1 fruit fly cellular context compared by ENCODE assay signal in genomic region chr3L:20539116-20539990, dm6.
TF ChIP-seq lines count a peak whose summit lies in the region.

No protein-coding gene starts in this region.

TF ChIP-seq in whole organism, embryonic, 481 proteins besides CTCF, POLR2A, EP300 and RAD21 (continued from another document):
- TF ChIP-seq CG7271 (tag; optimal IDR thresholded peaks at IDR 0.05; lab: Kevin White, UChicago) = no peak
- 0 out of 2 replicates have a peak, but pooled peaks have one; percentile 38 for TF ChIP-seq slbo (GFP tag; IDR thresholded peaks at IDR 0.05; lab: Robert Waterston, UW)
- TF ChIP-seq CG10321 (GFP tag; IDR thresholded peaks at IDR 0.05; lab: Robert Waterston, UW) = no peak
- TF ChIP-seq hbn (GFP tag; IDR thresholded peaks at IDR 0.05; lab: Robert Waterston, UW; ENCODE audit: partially characterized antibody) = no peak
- TF ChIP-seq Camta (GFP tag; optimal IDR thresholded peaks at IDR 0.05; lab: Kevin White, UChicago) = no peak
- TF ChIP-seq CG8765 (GFP tag; IDR thresholded peaks at IDR 0.05; lab: Robert Waterston, UW) = no peak
- peak; percentile 51 for TF ChIP-seq sug (tag; optimal IDR thresholded peaks at IDR 0.05; lab: Kevin White, UChicago)
- TF ChIP-seq Ada2b (GFP tag; IDR thresholded peaks at IDR 0.05; lab: Robert Waterston, UW) = 0 out of 2 replicates have a peak, but pooled peaks have one; percentile 4
- peak; percentile 89 for TF ChIP-seq mirr (GFP tag; optimal IDR thresholded peaks at IDR 0.05; lab: Kevin White, UChicago)
- peak; percentile 18 for TF ChIP-seq CG15269 (tag; optimal IDR thresholded peaks at IDR 0.05; lab: Kevin White, UChicago)
- no peak for TF ChIP-seq Poxn (GFP tag; IDR thresholded peaks at IDR 0.05; lab: Robert Waterston, UW)
- TF ChIP-seq odd (GFP tag; optimal IDR thresholded peaks at IDR 0.05; lab: Kevin White, UChicago) = no peak
- TF ChIP-seq Gsc (GFP tag; IDR thresholded peaks at IDR 0.05; lab: Robert Waterston, UW) = no peak
- no peak for TF ChIP-seq CG9797 (GFP tag; optimal IDR thresholded peaks at IDR 0.05; lab: Kevin White, UChicago)
- TF ChIP-seq croc (GFP tag; conservative IDR thresholded peaks at IDR 0.05; lab: Robert Waterston, UW) = no peak
- TF ChIP-seq salm (tag; optimal IDR thresholded peaks at IDR 0.05; lab: Kevin White, UChicago) = no peak
- TF ChIP-seq HLH3B (GFP tag; IDR thresholded peaks at IDR 0.05; lab: Robert Waterston, UW) = no peak
- TF ChIP-seq CoRest (tag; optimal IDR thresholded peaks at IDR 0.05; lab: Kevin White, UChicago) = no peak
- no peak for TF ChIP-seq hkb (optimal IDR thresholded peaks at IDR 0.05; lab: Kevin White, UChicago)
- no peak for TF ChIP-seq hkb (GFP tag; IDR thresholded peaks at IDR 0.05; lab: Robert Waterston, UW)
- no peak for TF ChIP-seq Tbp (GFP tag; optimal IDR thresholded peaks at IDR 0.05; lab: Kevin White, UChicago)
- TF ChIP-seq Oaz (GFP tag; IDR thresholded peaks at IDR 0.05; lab: Robert Waterston, UW) = no peak
- TF ChIP-seq CG10462 (GFP tag; optimal IDR thresholded peaks at IDR 0.05; lab: Kevin White, UChicago) = no peak
- TF ChIP-seq Ravus (GFP tag; IDR thresholded peaks at IDR 0.05; lab: Robert Waterston, UW) = no peak
- no peak for TF ChIP-seq CG11695 (GFP tag; IDR thresholded peaks at IDR 0.05; lab: Robert Waterston, UW)
- no peak for TF ChIP-seq CG1024 (GFP tag; IDR thresholded peaks at IDR 0.05; lab: Robert Waterston, UW)
- 0 out of 3 replicates have a peak, but pooled peaks have one; percentile 29 for TF ChIP-seq tgo (GFP tag; IDR thresholded peaks at IDR 0.05; lab: Robert Waterston, UW)
- TF ChIP-seq D19B (GFP tag; optimal IDR thresholded peaks at IDR 0.05; lab: Kevin White, UChicago) = no peak
- TF ChIP-seq tup (GFP tag; optimal IDR thresholded peaks at IDR 0.05; lab: Kevin White, UChicago) = no peak
- TF ChIP-seq ham (GFP tag; IDR thresholded peaks at IDR 0.05; lab: Robert Waterston, UW) = 0 out of 2 replicates have a peak, but pooled peaks have one; percentile 6
- TF ChIP-seq Hr3 (GFP tag; optimal IDR thresholded peaks at IDR 0.05; lab: Kevin White, UChicago) = no peak
- TF ChIP-seq HLH54F (GFP tag; optimal IDR thresholded peaks at IDR 0.05; lab: Kevin White, UChicago) = no peak
- no peak for TF ChIP-seq Hr39 (optimal IDR thresholded peaks at IDR 0.05; lab: Kevin White, UChicago)
- no peak for TF ChIP-seq CG8089 (GFP tag; optimal IDR thresholded peaks at IDR 0.05; lab: Kevin White, UChicago)
- no peak for TF ChIP-seq NC2α (GFP tag; optimal IDR thresholded peaks at IDR 0.05; lab: Kevin White, UChicago)
- peak; percentile 44 for TF ChIP-seq row (GFP tag; IDR thresholded peaks at IDR 0.05; lab: Robert Waterston, UW)
- no peak for TF ChIP-seq CG12744 (GFP tag; optimal IDR thresholded peaks at IDR 0.05; lab: Kevin White, UChicago)
- TF ChIP-seq CG9609 (GFP tag; optimal IDR thresholded peaks at IDR 0.05; lab: Kevin White, UChicago) = no peak
- no peak for TF ChIP-seq CG13287 (GFP tag; IDR thresholded peaks at IDR 0.05; lab: Robert Waterston, UW; ENCODE audit: partially characterized antibody)
- TF ChIP-seq Eip74EF (GFP tag; optimal IDR thresholded peaks at IDR 0.05; lab: Kevin White, UChicago) = no peak
- no peak for TF ChIP-seq CG17802 (tag; optimal IDR thresholded peaks at IDR 0.05; lab: Kevin White, UChicago)
- no peak for TF ChIP-seq CG15073 (GFP tag; optimal IDR thresholded peaks at IDR 0.05; lab: Kevin White, UChicago)
- no peak for TF ChIP-seq tio (GFP tag; optimal IDR thresholded peaks at IDR 0.05; lab: Kevin White, UChicago)
- TF ChIP-seq unpg (GFP tag; optimal IDR thresholded peaks at IDR 0.05; lab: Kevin White, UChicago) = no peak
- TF ChIP-seq fd96Cb (tag; optimal IDR thresholded peaks at IDR 0.05; lab: Kevin White, UChicago) = no peak
- no peak for TF ChIP-seq eyg (GFP tag; optimal IDR thresholded peaks at IDR 0.05; lab: Kevin White, UChicago)
- no peak for TF ChIP-seq wek (GFP tag; optimal IDR thresholded peaks at IDR 0.05; lab: Kevin White, UChicago)
- no peak for TF ChIP-seq Oli (tag; optimal IDR thresholded peaks at IDR 0.05; lab: Kevin White, UChicago)
- no peak for TF ChIP-seq CG16863 (GFP tag; optimal IDR thresholded peaks at IDR 0.05; lab: Kevin White, UChicago)
- TF ChIP-seq H15 (GFP tag; IDR thresholded peaks at IDR 0.05; lab: Robert Waterston, UW) = no peak
- TF ChIP-seq HmgZ (tag; optimal IDR thresholded peaks at IDR 0.05; lab: Kevin White, UChicago) = peak; percentile 16
- TF ChIP-seq cwo (GFP tag; optimal IDR thresholded peaks at IDR 0.05; lab: Kevin White, UChicago) = peak; percentile 16
- TF ChIP-seq Xbp1 (GFP tag; optimal IDR thresholded peaks at IDR 0.05; lab: Kevin White, UChicago) = no peak
- TF ChIP-seq trem (tag; optimal IDR thresholded peaks at IDR 0.05; lab: Kevin White, UChicago) = no peak
- TF ChIP-seq CG12104 (GFP tag; optimal IDR thresholded peaks at IDR 0.05; lab: Kevin White, UChicago) = no peak
- no peak for TF ChIP-seq gcm2 (GFP tag; optimal IDR thresholded peaks at IDR 0.05; lab: Kevin White, UChicago)
- TF ChIP-seq CG7372 (GFP tag; IDR thresholded peaks at IDR 0.05; lab: Robert Waterston, UW) = no peak
- no peak for TF ChIP-seq NC2β (GFP tag; optimal IDR thresholded peaks at IDR 0.05; lab: Kevin White, UChicago)
- no peak for TF ChIP-seq CG8478 (optimal IDR thresholded peaks at IDR 0.05; lab: Kevin White, UChicago)
- no peak for TF ChIP-seq CG13894 (tag; optimal IDR thresholded peaks at IDR 0.05; lab: Kevin White, UChicago)
- no peak for TF ChIP-seq Ets97D (GFP tag; optimal IDR thresholded peaks at IDR 0.05; lab: Kevin White, UChicago)
- no peak for TF ChIP-seq CG13624 (GFP tag; optimal IDR thresholded peaks at IDR 0.05; lab: Kevin White, UChicago)
- TF ChIP-seq tin (GFP tag; optimal IDR thresholded peaks at IDR 0.05; lab: Kevin White, UChicago) = no peak
- no peak for TF ChIP-seq CG15514 (GFP tag; optimal IDR thresholded peaks at IDR 0.05; lab: Kevin White, UChicago)
- TF ChIP-seq Hey (tag; optimal IDR thresholded peaks at IDR 0.05; lab: Kevin White, UChicago) = peak; percentile 32
- TF ChIP-seq z (GFP tag; IDR thresholded peaks at IDR 0.05; lab: Robert Waterston, UW) = no peak
- no peak for TF ChIP-seq CG4854 (GFP tag; optimal IDR thresholded peaks at IDR 0.05; lab: Kevin White, UChicago)
- TF ChIP-seq cg (GFP tag; optimal IDR thresholded peaks at IDR 0.05; lab: Kevin White, UChicago) = no peak
- TF ChIP-seq wor (GFP tag; IDR thresholded peaks at IDR 0.05; lab: Robert Waterston, UW) = no peak
- TF ChIP-seq CG12219 (GFP tag; optimal IDR thresholded peaks at IDR 0.05; lab: Kevin White, UChicago) = no peak
- no peak for TF ChIP-seq CG30403 (GFP tag; optimal IDR thresholded peaks at IDR 0.05; lab: Kevin White, UChicago)
- no peak for TF ChIP-seq pan (optimal IDR thresholded peaks at IDR 0.05; lab: Kevin White, UChicago)
- no peak for TF ChIP-seq pan (GFP tag; optimal IDR thresholded peaks at IDR 0.05 in 1 of 2, IDR thresholded peaks at IDR 0.05 in 1 of 2)
- TF ChIP-seq pfk (GFP tag; optimal IDR thresholded peaks at IDR 0.05; lab: Kevin White, UChicago) = no peak
- no peak for TF ChIP-seq CG31441 (GFP tag; IDR thresholded peaks at IDR 0.05; lab: Robert Waterston, UW)
- TF ChIP-seq CG1832 (GFP tag; optimal IDR thresholded peaks at IDR 0.05; lab: Kevin White, UChicago) = no peak
- no peak for TF ChIP-seq ac (GFP tag; optimal IDR thresholded peaks at IDR 0.05; lab: Kevin White, UChicago)
- TF ChIP-seq Elba2 (GFP tag; optimal IDR thresholded peaks at IDR 0.05; lab: Kevin White, UChicago) = no peak
- peak in 1 of 2 experiments; percentile 50 for TF ChIP-seq eve (GFP tag; optimal IDR thresholded peaks at IDR 0.05; lab: Kevin White, UChicago)
- TF ChIP-seq CG13424 (tag; optimal IDR thresholded peaks at IDR 0.05; lab: Kevin White, UChicago) = no peak
- TF ChIP-seq CG10274 (GFP tag; optimal IDR thresholded peaks at IDR 0.05; lab: Kevin White, UChicago) = no peak
- no peak for TF ChIP-seq tll (GFP tag; optimal IDR thresholded peaks at IDR 0.05; lab: Kevin White, UChicago)
- no peak for TF ChIP-seq CG12236 (GFP tag; optimal IDR thresholded peaks at IDR 0.05; lab: Kevin White, UChicago)
- TF ChIP-seq CG8388 (GFP tag; optimal IDR thresholded peaks at IDR 0.05; lab: Kevin White, UChicago) = peak; percentile 75
- no peak for TF ChIP-seq slou (GFP tag; optimal IDR thresholded peaks at IDR 0.05; lab: Kevin White, UChicago)
- TF ChIP-seq ci (GFP tag; IDR thresholded peaks at IDR 0.05; lab: Robert Waterston, UW) = no peak
- no peak for TF ChIP-seq phol (tag; optimal IDR thresholded peaks at IDR 0.05; lab: Kevin White, UChicago)
- TF ChIP-seq sd (tag; optimal IDR thresholded peaks at IDR 0.05; lab: Kevin White, UChicago) = no peak
- no peak for TF ChIP-seq Sox102F (GFP tag; optimal IDR thresholded peaks at IDR 0.05; lab: Kevin White, UChicago)
- TF ChIP-seq sima (GFP tag; optimal IDR thresholded peaks at IDR 0.05; lab: Kevin White, UChicago) = no peak
- TF ChIP-seq CG7786 (GFP tag; optimal IDR thresholded peaks at IDR 0.05; lab: Kevin White, UChicago) = peak; percentile 8
- TF ChIP-seq CG8290 (GFP tag; optimal IDR thresholded peaks at IDR 0.05; lab: Kevin White, UChicago) = no peak
- TF ChIP-seq CG8290 (tag; optimal IDR thresholded peaks at IDR 0.05; lab: Kevin White, UChicago) = peak in 1 of 2 experiments; percentile 6
- no peak for TF ChIP-seq lilli (GFP tag; optimal IDR thresholded peaks at IDR 0.05; lab: Kevin White, UChicago)
- TF ChIP-seq Adf1 (GFP tag; IDR thresholded peaks at IDR 0.05; lab: Robert Waterston, UW) = no peak
- peak; percentile 71 for TF ChIP-seq exex (tag; optimal IDR thresholded peaks at IDR 0.05; lab: Kevin White, UChicago)
- peak; percentile 20 for TF ChIP-seq CG3281 (GFP tag; optimal IDR thresholded peaks at IDR 0.05; lab: Kevin White, UChicago)
- TF ChIP-seq ewg (GFP tag; optimal IDR thresholded peaks at IDR 0.05; lab: Kevin White, UChicago) = no peak
- TF ChIP-seq nerfin-1 (tag; optimal IDR thresholded peaks at IDR 0.05; lab: Kevin White, UChicago) = no peak
- peak; percentile 74 for TF ChIP-seq sens (GFP tag; lab: Kevin White, UChicago)
- no peak for TF ChIP-seq CG6765 (GFP tag; optimal IDR thresholded peaks at IDR 0.05; lab: Kevin White, UChicago)
- no peak for TF ChIP-seq Neu2 (GFP tag; optimal IDR thresholded peaks at IDR 0.05; lab: Kevin White, UChicago; ENCODE audit: borderline replicate concordance)
- TF ChIP-seq ash1 (GFP tag; optimal IDR thresholded peaks at IDR 0.05; lab: Kevin White, UChicago) = no peak
- TF ChIP-seq gro (GFP tag; optimal IDR thresholded peaks at IDR 0.05; lab: Kevin White, UChicago) = peak; percentile 13
- TF ChIP-seq CG34422 (GFP tag; IDR thresholded peaks at IDR 0.05; lab: Robert Waterston, UW) = no peak
- peak in 1 of 2 experiments; percentile 82 for TF ChIP-seq Pdp1 (GFP tag; optimal IDR thresholded peaks at IDR 0.05; lab: Kevin White, UChicago)
- no peak for TF ChIP-seq crc (GFP tag; optimal IDR thresholded peaks at IDR 0.05; lab: Kevin White, UChicago)
- no peak for TF ChIP-seq CG5245 (GFP tag; optimal IDR thresholded peaks at IDR 0.05; lab: Kevin White, UChicago)
- no peak for TF ChIP-seq CG7963 (GFP tag; IDR thresholded peaks at IDR 0.05; lab: Robert Waterston, UW; ENCODE audit: partially characterized antibody)
- no peak for TF ChIP-seq CG9727 (GFP tag; optimal IDR thresholded peaks at IDR 0.05; lab: Kevin White, UChicago)
- TF ChIP-seq Nf-YA (GFP tag; IDR thresholded peaks at IDR 0.05; lab: Robert Waterston, UW) = no peak
- TF ChIP-seq hth (optimal IDR thresholded peaks at IDR 0.05; lab: Kevin White, UChicago) = no peak
- no peak for TF ChIP-seq repo (GFP tag; optimal IDR thresholded peaks at IDR 0.05; lab: Kevin White, UChicago)
- no peak for TF ChIP-seq lbe (GFP tag; optimal IDR thresholded peaks at IDR 0.05; lab: Kevin White, UChicago)
- no peak for TF ChIP-seq crol (GFP tag; IDR thresholded peaks at IDR 0.05; lab: Robert Waterston, UW)
- TF ChIP-seq CG3163 (GFP tag; optimal IDR thresholded peaks at IDR 0.05; lab: Kevin White, UChicago) = no peak
- TF ChIP-seq TFAM (GFP tag; optimal IDR thresholded peaks at IDR 0.05; lab: Kevin White, UChicago) = no peak
- no peak for TF ChIP-seq CG31388 (GFP tag; optimal IDR thresholded peaks at IDR 0.05; lab: Kevin White, UChicago)
- TF ChIP-seq grau (tag; optimal IDR thresholded peaks at IDR 0.05; lab: Kevin White, UChicago) = peak; percentile 4
- TF ChIP-seq CG17568 (GFP tag; optimal IDR thresholded peaks at IDR 0.05; lab: Kevin White, UChicago) = no peak
- no peak for TF ChIP-seq CG2116 (GFP tag; optimal IDR thresholded peaks at IDR 0.05; lab: Kevin White, UChicago)
- no peak for TF ChIP-seq fd64A (GFP tag; optimal IDR thresholded peaks at IDR 0.05; lab: Kevin White, UChicago)
- no peak for TF ChIP-seq CG10654 (GFP tag; optimal IDR thresholded peaks at IDR 0.05; lab: Kevin White, UChicago)
- TF ChIP-seq Atf3 (GFP tag; optimal IDR thresholded peaks at IDR 0.05; lab: Kevin White, UChicago) = no peak
- TF ChIP-seq CG15479 (GFP tag; optimal IDR thresholded peaks at IDR 0.05; lab: Kevin White, UChicago) = peak; percentile 57
- no peak for TF ChIP-seq abd-A (tag; optimal IDR thresholded peaks at IDR 0.05; lab: Kevin White, UChicago)
- no peak for TF ChIP-seq CkIIα-i1 (GFP tag; IDR thresholded peaks at IDR 0.05; lab: Robert Waterston, UW)
- TF ChIP-seq Stat92E (GFP tag; optimal IDR thresholded peaks at IDR 0.05; lab: Kevin White, UChicago) = no peak
- TF ChIP-seq ttk (GFP tag; IDR thresholded peaks at IDR 0.05; lab: Robert Waterston, UW) = no peak
- TF ChIP-seq CG31365 (tag; optimal IDR thresholded peaks at IDR 0.05; lab: Kevin White, UChicago) = no peak
- TF ChIP-seq caup (GFP tag; optimal IDR thresholded peaks at IDR 0.05; lab: Kevin White, UChicago; ENCODE audit: severe bottlenecking) = peak; percentile 5
- 0 out of 3 replicates have a peak, but pooled peaks have one; percentile 11 for TF ChIP-seq CG6175 (GFP tag; IDR thresholded peaks at IDR 0.05; lab: Robert Waterston, UW)
- TF ChIP-seq crp (GFP tag; optimal IDR thresholded peaks at IDR 0.05; lab: Kevin White, UChicago) = no peak
- TF ChIP-seq GATAe (GFP tag; conservative IDR thresholded peaks at IDR 0.05; lab: Robert Waterston, UW) = no peak
- TF ChIP-seq CG5180 (GFP tag; optimal IDR thresholded peaks at IDR 0.05; lab: Kevin White, UChicago) = no peak
